Worm (Caenorhabditis elegans) whole organism, L1 larva: ENCODE data around the gene ehbp-1.
A peak's percentile ranks its signal among the peaks of the same experiment; 100 is the strongest.

Source experiments
- F16B12.6 ChIP-seq: fragments of 150-350 bp; optimal IDR thresholded peaks from 2 replicates; lab custom pipeline; 2014; ENCODE audit warnings: missing biosample characterization, missing genetic modification characterization
- aly-2 ChIP-seq: fragments of 150-350 bp; optimal IDR thresholded peaks from 2 replicates; lab custom pipeline; 2014; ENCODE audit warnings: missing biosample characterization, missing genetic modification characterization
- ama-1 ChIP-seq: fragments of 150-350 bp; optimal IDR thresholded peaks from 2 replicates; lab custom pipeline; 2014
- ceh-63 ChIP-seq: fragments of 200-800 bp; sonication (Bioruptor generic); optimal IDR thresholded peaks from 2 replicates; lab custom pipeline; 2018; ENCODE audit warnings: mild to moderate bottlenecking, missing genetic modification characterization, missing compliant biosample characterization
- ceh-90 ChIP-seq: sonication (generic microtip); optimal IDR thresholded peaks from 2 replicates; lab custom pipeline; 2016; ENCODE audit warnings: missing genetic modification characterization, missing compliant biosample characterization
- ces-1 ChIP-seq: fragments of 150-350 bp; optimal IDR thresholded peaks from 2 replicates; lab custom pipeline; 2014; ENCODE audit warnings: missing biosample characterization, missing genetic modification reagents, missing genetic modification characterization
- efl-3 ChIP-seq: fragments of 200-800 bp; sonication (Bioruptor generic); optimal IDR thresholded peaks from 2 replicates; lab custom pipeline; 2018; ENCODE audit warnings: mild to moderate bottlenecking, missing genetic modification characterization, missing compliant biosample characterization
- egl-13 ChIP-seq: sonication (generic microtip); optimal IDR thresholded peaks from 2 replicates; lab custom pipeline; 2016; ENCODE audit warnings: missing genotype, missing genetic modification reagents, missing genetic modification characterization, missing compliant biosample characterization
- egl-27 ChIP-seq, 2 experiments: fragments of 150-350 bp in 1 of 2; sonication (generic microtip); optimal IDR thresholded peaks; 3 replicates each; lab custom pipeline; 2017 to 2018; ENCODE audit warnings: missing biosample characterization in 2 of 2, missing genetic modification characterization in 2 of 2, missing genetic modification reagents in 2 of 2
- ets-5 ChIP-seq: fragments of 200-800 bp; sonication (Bioruptor generic); IDR thresholded peaks from 2 replicates; pipeline ENCODE4 v1.3.6; 2022; ENCODE audit warnings: missing genetic modification characterization, missing compliant biosample characterization
- fkh-10 ChIP-seq: sonication (generic microtip); optimal IDR thresholded peaks from 2 replicates; lab custom pipeline; 2017; ENCODE audit warnings: missing biosample characterization, missing genetic modification reagents, missing genetic modification characterization
- fkh-4 ChIP-seq: sonication (generic microtip); optimal IDR thresholded peaks from 2 replicates; lab custom pipeline; 2016; ENCODE audit warnings: missing compliant biosample characterization, missing genetic modification characterization, borderline replicate concordance
- fos-1 ChIP-seq: fragments of 150-350 bp; optimal IDR thresholded peaks from 2 replicates; lab custom pipeline; 2014; ENCODE audit warnings: missing biosample characterization, missing genetic modification characterization
- grh-1 ChIP-seq: fragments of 200-800 bp; sonication (Bioruptor generic); IDR thresholded peaks from 2 replicates; pipeline ENCODE4 v1.3.6; 2022; ENCODE audit warnings: missing genetic modification reagents, missing genetic modification characterization, missing compliant biosample characterization
- hlh-4 ChIP-seq: sonication (generic microtip); optimal IDR thresholded peaks from 2 replicates; lab custom pipeline; 2016; ENCODE audit warnings: mild to moderate bottlenecking, missing genetic modification characterization, missing compliant biosample characterization
- hpl-2 ChIP-seq: fragments of 150-350 bp; optimal IDR thresholded peaks from 2 replicates; lab custom pipeline; 2014; ENCODE audit warnings: missing biosample characterization, missing genetic modification reagents, missing genetic modification characterization
- jun-1 ChIP-seq: fragments of 150-350 bp; optimal IDR thresholded peaks from 2 replicates; lab custom pipeline; 2014; ENCODE audit warnings: missing biosample characterization, missing genetic modification reagents, missing genetic modification characterization
- lin-13 ChIP-seq: fragments of 150-350 bp; optimal IDR thresholded peaks from 2 replicates; lab custom pipeline; 2014; ENCODE audit warnings: missing biosample characterization, missing genetic modification reagents, missing genetic modification characterization
- lin-35 ChIP-seq, 2 experiments: fragments of 150-350 bp; optimal IDR thresholded peaks; 2 replicates each; lab custom pipeline; 2014; ENCODE audit warnings: missing biosample characterization in 2 of 2, missing genetic modification characterization in 2 of 2, missing genetic modification reagents in 2 of 2
- lin-39 ChIP-seq: fragments of 150-350 bp; optimal IDR thresholded peaks from 2 replicates; lab custom pipeline; 2014; ENCODE audit warnings: missing biosample characterization, missing genetic modification reagents, missing genetic modification characterization
- mdl-1 ChIP-seq, 2 experiments: fragments of 150-350 bp; optimal IDR thresholded peaks; 2 replicates each; lab custom pipeline; 2014 to 2017; ENCODE audit warnings: missing biosample characterization in 2 of 2, missing genetic modification characterization in 2 of 2, inconsistent platforms in 1 of 2
- mep-1 ChIP-seq: fragments of 150-350 bp; optimal IDR thresholded peaks from 2 replicates; lab custom pipeline; 2014; ENCODE audit warnings: missing biosample characterization, missing genetic modification characterization
- nhr-28 ChIP-seq: fragments of 150-350 bp; optimal IDR thresholded peaks from 2 replicates; lab custom pipeline; 2014; ENCODE audit warnings: missing biosample characterization, missing genetic modification characterization
- nhr-71 ChIP-seq: sonication (generic microtip); optimal IDR thresholded peaks from 2 replicates; lab custom pipeline; 2016; ENCODE audit warnings: mild to moderate bottlenecking, missing genetic modification characterization, moderate library complexity, missing compliant biosample characterization
- nhr-76 ChIP-seq: sonication (generic microtip); optimal IDR thresholded peaks from 2 replicates; lab custom pipeline; 2017; ENCODE audit warnings: missing biosample characterization, missing genetic modification characterization
- nhr-77 ChIP-seq: fragments of 150-350 bp; optimal IDR thresholded peaks from 2 replicates; lab custom pipeline; 2014; ENCODE audit warnings: missing biosample characterization, missing genetic modification characterization
- nhr-90 ChIP-seq: sonication (generic microtip); optimal IDR thresholded peaks from 2 replicates; lab custom pipeline; 2016; ENCODE audit warnings: mild to moderate bottlenecking, missing genetic modification characterization, missing compliant biosample characterization; ENCODE audit not compliant: poor library complexity
- pax-3 ChIP-seq: fragments of 200-800 bp; sonication (Bioruptor generic); optimal IDR thresholded peaks from 2 replicates; lab custom pipeline; 2018; ENCODE audit warnings: mild to moderate bottlenecking, missing genetic modification characterization, moderate library complexity, missing compliant biosample characterization
- pqm-1 ChIP-seq: sonication (generic microtip); optimal IDR thresholded peaks from 3 replicates; lab custom pipeline; 2017; ENCODE audit warnings: missing biosample characterization, missing genetic modification characterization
- skn-1 ChIP-seq: fragments of 150-350 bp; optimal IDR thresholded peaks from 2 replicates; lab custom pipeline; 2014; ENCODE audit warnings: missing biosample characterization, missing genetic modification characterization
- snu-23 ChIP-seq: sonication (generic microtip); optimal IDR thresholded peaks from 2 replicates; lab custom pipeline; 2016; ENCODE audit warnings: missing genetic modification characterization, missing compliant biosample characterization
- sptf-1 ChIP-seq: fragments of 150-350 bp; optimal IDR thresholded peaks from 2 replicates; lab custom pipeline; 2014; ENCODE audit warnings: missing biosample characterization, missing genetic modification characterization
- tbx-2 ChIP-seq: sonication (generic microtip); optimal IDR thresholded peaks from 2 replicates; lab custom pipeline; 2016; ENCODE audit warnings: missing genetic modification characterization, missing compliant biosample characterization
- tlp-1 ChIP-seq: fragments of 150-350 bp; optimal IDR thresholded peaks from 2 replicates; lab custom pipeline; 2014; ENCODE audit warnings: missing biosample characterization, missing genetic modification characterization
- unc-62 ChIP-seq: fragments of 150-350 bp; optimal IDR thresholded peaks from 2 replicates; lab custom pipeline; 2014; ENCODE audit warnings: missing biosample characterization, missing genetic modification reagents, missing genetic modification characterization
- vab-15 ChIP-seq: sonication (generic microtip); optimal IDR thresholded peaks from 2 replicates; lab custom pipeline; 2017; ENCODE audit warnings: missing genotype, mild to moderate bottlenecking, missing genetic modification characterization, missing compliant biosample characterization
- zip-4 ChIP-seq: fragments of 200-800 bp; sonication (Bioruptor generic); optimal IDR thresholded peaks from 2 replicates; lab custom pipeline; 2018; ENCODE audit warnings: mild to moderate bottlenecking, missing genetic modification characterization, moderate library complexity, missing compliant biosample characterization

ehbp-1 gene

ce11 chrV:9526470-9526869 lies 24.0 kb upstream of the ehbp-1 start, which contains the start of gene C50F4.1 (continued):
- TF ChIP-seq unc-62 (GFP tag; lab: Kevin White, UChicago) (no peak), sptf-1 (tag; lab: Kevin White, UChicago) (no peak), pax-3 (tag; lab: Kevin White, UChicago) (no peak), nhr-77 (tag; lab: Kevin White, UChicago) (no peak), pqm-1 (tag; lab: Kevin White, UChicago) (no peak), vab-15 (tag; lab: Kevin White, UChicago) (no peak), nhr-28 (tag; lab: Kevin White, UChicago) (no peak), snu-23 (GFP tag; lab: Kevin White, UChicago) (no peak), fkh-4 (tag; lab: Kevin White, UChicago) (no peak), F16B12.6 (no peak), jun-1 (tag; lab: Kevin White, UChicago) (no peak), lin-35 (GFP tag; optimal IDR thresholded peaks at IDR 0.05; lab: Kevin White, UChicago) (peak in 1 of 2 experiments; percentile 7), egl-13 (tag; lab: Kevin White, UChicago) (no peak)

- TF ChIP-seq ama-1 (lab: Kevin White, UChicago) (no peak), lin-35 (GFP tag; optimal IDR thresholded peaks at IDR 0.05; lab: Kevin White, UChicago) (no peak), nhr-28 (tag; lab: Kevin White, UChicago) (no peak), hpl-2 (no peak), lin-13 (GFP tag; lab: Kevin White, UChicago) (no peak), skn-1 (tag; lab: Kevin White, UChicago) (no peak), tbx-2 (tag; lab: Kevin White, UChicago) (no peak), ets-5 (no peak), mep-1 (tag; lab: Kevin White, UChicago) (no peak), ces-1 (no peak), hlh-4 (tag; lab: Kevin White, UChicago) (no peak), aly-2 (no peak), pqm-1 (tag; lab: Kevin White, UChicago) (no peak), ceh-63 (GFP tag; lab: Kevin White, UChicago) (no peak), mdl-1 (tag; optimal IDR thresholded peaks at IDR 0.05; lab: Kevin White, UChicago) (no peak), ceh-90 (tag; lab: Kevin White, UChicago) (no peak)
These were observed 23.1 kb upstream of the ehbp-1 start for ce11 chrV:9527337-9527736.

DNA sequence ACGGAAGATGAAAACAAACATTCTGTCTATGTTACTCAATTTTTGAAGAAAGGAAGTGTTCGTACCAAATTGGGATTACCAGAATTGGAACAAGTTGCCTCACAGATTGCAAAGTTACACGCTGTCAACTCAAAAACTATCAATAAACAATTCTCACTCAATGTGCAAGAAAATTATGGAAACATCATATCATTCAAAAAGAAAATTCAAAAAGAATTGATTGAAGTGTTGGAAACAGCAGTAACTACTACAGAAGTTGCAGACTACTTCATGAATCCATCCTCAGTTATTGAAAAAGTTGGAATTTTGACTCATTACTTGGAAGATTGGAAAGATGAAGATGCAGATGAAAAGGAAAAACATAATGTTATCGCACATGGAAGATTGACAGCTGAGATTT lies 22.5 kb upstream of the ehbp-1 start:
- no peak for TF ChIP-seq fkh-10
- TF ChIP-seq tlp-1 (tag; lab: Kevin White, UChicago), result no peak
- TF ChIP-seq fkh-4 (tag; lab: Kevin White, UChicago), result no peak
- TF ChIP-seq lin-39 (tag; lab: Kevin White, UChicago), result no peak

ce11 chrV:9531477-9531876 lies 19.0 kb upstream of the ehbp-1 start, which contains the start of the genes C50F4.10 and pfk-1.2:
Gene C50F4.10 (minus strand): TSS chrV:9531577.
Gene pfk-1.2 (plus strand): TSS chrV:9531801.
- TF ChIP-seq egl-27 (tag; optimal IDR thresholded peaks at IDR 0.05; lab: Kevin White, UChicago) (no peak), efl-3 (GFP tag; lab: Kevin White, UChicago) (no peak), nhr-71 (no peak), fos-1 (tag; lab: Kevin White, UChicago) (no peak)
- TF ChIP-seq, all 84 proteins: peak for 0

DNA sequence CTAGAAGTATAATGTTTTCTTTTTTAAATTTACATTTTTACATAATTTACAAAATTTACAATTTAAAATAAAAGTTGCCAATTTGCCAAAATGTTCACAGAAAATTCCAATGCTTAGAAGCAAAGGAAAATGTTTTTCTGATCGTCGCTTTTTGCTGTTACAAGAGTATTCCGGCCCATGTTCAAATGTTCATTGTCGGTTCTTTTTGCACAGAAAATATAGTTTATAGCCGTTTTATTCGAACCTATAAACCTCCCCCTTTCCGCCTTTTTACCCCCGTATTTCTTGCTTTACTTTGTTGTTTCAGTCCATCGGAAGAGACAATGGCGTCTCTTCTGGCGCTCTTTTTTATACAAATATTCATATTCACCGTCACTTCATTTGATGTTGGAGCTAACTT lies 15.8 kb upstream of the ehbp-1 start, which contains the start of gene tag-329:
tag-329 (plus strand) TSS at position 301 of the 400 bp plus-strand sequence.
- no peak for TF ChIP-seq nhr-76
- TF ChIP-seq mdl-1 (tag; optimal IDR thresholded peaks at IDR 0.05; lab: Kevin White, UChicago), result no peak
- TF ChIP-seq zip-4 (GFP tag; lab: Kevin White, UChicago), result no peak
- TF ChIP-seq nhr-90 (tag; lab: Kevin White, UChicago), result no peak
- TF ChIP-seq ama-1 (lab: Kevin White, UChicago), result no peak
- no peak for TF ChIP-seq grh-1 (GFP tag; lab: Robert Waterston, UW)
